Worm (Caenorhabditis elegans): ENCODE results near the gene srd-2.
A peak's percentile ranks its signal among the peaks of the same experiment; 100 is the strongest.

The srd-2 gene

ce11 chrII:10168905-10169782 lies 18.6 kb downstream of the srd-2 start, which contains the start of gene daf-19 (continued):
- TF ChIP-seq unc-62 (GFP tag; optimal IDR thresholded peaks at IDR 0.05) (no peak), ceh-58 (GFP tag; IDR thresholded peaks at IDR 0.05) (no peak), Y56A3A.18 (GFP tag; IDR thresholded peaks at IDR 0.05) (no peak), egl-18 (GFP tag; IDR thresholded peaks at IDR 0.05) (no peak), unc-130 (GFP tag; optimal IDR thresholded peaks at IDR 0.05) (no peak), B0336.3 (GFP tag; IDR thresholded peaks at IDR 0.05) (0 out of 2 replicates have a peak, but pooled peaks have one; percentile 21), ztf-18 (tag; optimal IDR thresholded peaks at IDR 0.05) (peak; percentile 12), madf-10 (tag; optimal IDR thresholded peaks at IDR 0.05) (peak; percentile 4), ceh-27 (GFP tag; optimal IDR thresholded peaks at IDR 0.05) (peak; percentile 59), attf-6 (GFP tag; IDR thresholded peaks at IDR 0.05) (no peak), cebp-1 (GFP tag; IDR thresholded peaks at IDR 0.05) (no peak), cebp-1 (tag; optimal IDR thresholded peaks at IDR 0.05) (peak; percentile 64), F33H1.4 (GFP tag; IDR thresholded peaks at IDR 0.05) (no peak), nfyb-1 (GFP tag; IDR thresholded peaks at IDR 0.05) (peak; percentile 79), Y67H2A.10 (GFP tag; conservative IDR thresholded peaks at IDR 0.05) (no peak), fkh-3 (tag; optimal IDR thresholded peaks at IDR 0.05) (no peak), madf-6 (GFP tag; IDR thresholded peaks at IDR 0.05) (peak; percentile 23; the same call in 1 of the 2 replicates), F37B4.10 (GFP tag; IDR thresholded peaks at IDR 0.05) (no peak), T26A5.8 (tag; optimal IDR thresholded peaks at IDR 0.05) (no peak), ZK185.1 (tag; optimal IDR thresholded peaks at IDR 0.05; ENCODE audit: poor library complexity, severe bottlenecking) (no peak), tbp1 (GFP tag; optimal IDR thresholded peaks at IDR 0.05) (peak; percentile 24), die-1 (tag; optimal IDR thresholded peaks at IDR 0.05) (peak; percentile 42), ekl-4 (GFP tag; IDR thresholded peaks at IDR 0.05) (0 out of 2 replicates have a peak, but pooled peaks have one; percentile 33), nhr-179 (tag; optimal IDR thresholded peaks at IDR 0.05) (no peak), ets-4 (GFP tag; optimal IDR thresholded peaks at IDR 0.05) (no peak), mxl-1 (tag; optimal IDR thresholded peaks at IDR 0.05) (no peak), ztf-26 (tag; optimal IDR thresholded peaks at IDR 0.05) (peak; percentile 6), snpc-4 (GFP tag; optimal IDR thresholded peaks at IDR 0.05) (no peak), snpc-4 (tag; optimal IDR thresholded peaks at IDR 0.05) (peak in 1 of 4 experiments; percentile 17), aptf-2 (GFP tag; conservative IDR thresholded peaks at IDR 0.05) (no peak), let-607 (tag; optimal IDR thresholded peaks at IDR 0.05) (peak in 1 of 2 experiments; percentile 4), rcor-1 (GFP tag; IDR thresholded peaks at IDR 0.05) (0 out of 2 replicates have a peak, but pooled peaks have one; percentile 29), F57C9.4 (tag; optimal IDR thresholded peaks at IDR 0.05) (no peak), F22D6.2 (tag; optimal IDR thresholded peaks at IDR 0.05) (no peak), nfya-2 (GFP tag; IDR thresholded peaks at IDR 0.05) (no peak), Y53F4B.3 (GFP tag; IDR thresholded peaks at IDR 0.05) (no peak), zfh-2 (GFP tag; conservative IDR thresholded peaks at IDR 0.05) (peak; percentile 70), F10E7.11 (tag; optimal IDR thresholded peaks at IDR 0.05) (no peak), C17E4.6 (GFP tag; IDR thresholded peaks at IDR 0.05) (no peak)

ce11 chrII:10167731-10168130 lies 20.0 kb downstream of the srd-2 start:
- TF ChIP-seq hlh-26 (GFP tag; conservative IDR thresholded peaks at IDR 0.05) = no peak
- TF ChIP-seq rpc-1 (optimal IDR thresholded peaks at IDR 0.05) = no peak
- no peak for TF ChIP-seq rpc-1 (tag; optimal IDR thresholded peaks at IDR 0.05)
- no peak for TF ChIP-seq ceh-91 (GFP tag; IDR thresholded peaks at IDR 0.05)
- TF ChIP-seq ama-1 (optimal IDR thresholded peaks at IDR 0.05) = no peak
- no peak for TF ChIP-seq ama-1 (GFP tag; optimal IDR thresholded peaks at IDR 0.05)
- no peak for TF ChIP-seq nhr-90 (tag; optimal IDR thresholded peaks at IDR 0.05)
